Fruit fly (Drosophila melanogaster) whole organism, embryonic: Measurements from ENCODE around the gene Sur-8.

Source experiments
- Abd-B ChIP-seq: fragments of 200-800 bp; sonication (Bioruptor generic); optimal IDR thresholded peaks from 2 replicates; lab custom pipeline; 2018; ENCODE audit warnings: missing biosample characterization, mild to moderate bottlenecking, missing genetic modification characterization, moderate library complexity
- Asciz ChIP-seq: fragments of 200-800 bp; sonication (Bioruptor generic); optimal IDR thresholded peaks from 2 replicates; lab custom pipeline; 2017; ENCODE audit warnings: missing biosample characterization, mild to moderate bottlenecking, missing genetic modification characterization, missing genetic modification reagents
- Bteb2 ChIP-seq: fragments of 200-800 bp; sonication (Bioruptor generic); optimal IDR thresholded peaks from 2 replicates; lab custom pipeline; 2016; ENCODE audit warnings: missing biosample characterization, missing genetic modification characterization
- CG10321 ChIP-seq: fragments of 200-800 bp; sonication (Bioruptor generic); IDR thresholded peaks from 2 replicates; pipeline ENCODE4 v1.3.6; 2022; ENCODE audit warnings: missing biosample characterization, missing genetic modification characterization
- CG10366 ChIP-seq: fragments of 200-800 bp; sonication (Bioruptor generic); IDR thresholded peaks from 2 replicates; pipeline ENCODE4 v1.3.6; 2022; ENCODE audit warnings: missing biosample characterization, missing genetic modification characterization
- CG10565 ChIP-seq: fragments of 200-800 bp; sonication (Bioruptor generic); optimal IDR thresholded peaks from 3 replicates; lab custom pipeline; 2016; ENCODE audit warnings: missing biosample characterization, mild to moderate bottlenecking, missing genetic modification characterization
- CG10654 ChIP-seq: fragments of 200-800 bp; sonication (Bioruptor generic); optimal IDR thresholded peaks from 2 replicates; lab custom pipeline; 2016; ENCODE audit warnings: missing biosample characterization, missing genetic modification characterization
- CG13123 ChIP-seq: fragments of 200-800 bp; sonication (Bioruptor generic); optimal IDR thresholded peaks from 2 replicates; lab custom pipeline; 2016; ENCODE audit warnings: missing biosample characterization, missing genetic modification characterization
- CG14441 ChIP-seq: fragments of 200-800 bp; sonication (Bioruptor generic); IDR thresholded peaks from 2 replicates; pipeline ENCODE4 v1.3.6; 2022; ENCODE audit warnings: missing biosample characterization, missing genetic modification characterization
- CG1602 ChIP-seq: fragments of 200-800 bp; sonication (Bioruptor generic); optimal IDR thresholded peaks from 3 replicates; lab custom pipeline; 2016; ENCODE audit warnings: missing biosample characterization, missing genetic modification characterization
- CG18011 ChIP-seq: fragments of 200-800 bp; sonication (Bioruptor generic); optimal IDR thresholded peaks from 2 replicates; lab custom pipeline; 2017; ENCODE audit warnings: missing biosample characterization, missing genetic modification characterization, mild to moderate bottlenecking, moderate library complexity, missing genotype
- CG31224 ChIP-seq: fragments of 200-800 bp; sonication (Bioruptor generic); IDR thresholded peaks from 2 replicates; pipeline ENCODE4 v1.3.6; 2022; ENCODE audit warnings: missing biosample characterization, missing genetic modification characterization
- CG32767 ChIP-seq: fragments of 200-800 bp; sonication (Bioruptor generic); IDR thresholded peaks from 2 replicates; pipeline ENCODE4 v1.3.6; 2022; ENCODE audit warnings: missing biosample characterization, missing genetic modification characterization
- CG3407 ChIP-seq: fragments of 200-800 bp; sonication (Bioruptor generic); optimal IDR thresholded peaks from 2 replicates; lab custom pipeline; 2018; ENCODE audit warnings: missing biosample characterization, mild to moderate bottlenecking, missing genetic modification characterization
- CG5180 ChIP-seq: fragments of 200-800 bp; sonication (Bioruptor generic); optimal IDR thresholded peaks from 3 replicates; lab custom pipeline; 2017; ENCODE audit warnings: missing biosample characterization, missing genetic modification characterization, mild to moderate bottlenecking, moderate library complexity, missing genetic modification reagents
- CG6254 ChIP-seq: fragments of 200-800 bp; sonication (Bioruptor generic); optimal IDR thresholded peaks from 3 replicates; lab custom pipeline; 2017; ENCODE audit warnings: mild to moderate bottlenecking, missing biosample characterization, missing genetic modification reagents, missing genetic modification characterization
- CG7357 ChIP-seq: fragments of 200-800 bp; sonication (Bioruptor generic); IDR thresholded peaks from 3 replicates; pipeline ENCODE4 v1.3.6; 2022; ENCODE audit warnings: missing biosample characterization, missing genetic modification characterization
- CG7372 ChIP-seq: fragments of 200-800 bp; sonication (Bioruptor generic); IDR thresholded peaks from 2 replicates; pipeline ENCODE4 v1.3.6; 2022; ENCODE audit warnings: missing biosample characterization, missing genetic modification characterization
- CG8089 ChIP-seq: fragments of 200-800 bp; sonication (Bioruptor generic); optimal IDR thresholded peaks from 3 replicates; lab custom pipeline; 2016; ENCODE audit warnings: missing biosample characterization, missing genetic modification characterization
- CG9817 ChIP-seq: fragments of 200-800 bp; sonication (Bioruptor generic); optimal IDR thresholded peaks from 2 replicates; lab custom pipeline; 2018; ENCODE audit warnings: missing biosample characterization, mild to moderate bottlenecking, missing genetic modification characterization, moderate library complexity
- CG9876 ChIP-seq: fragments of 200-800 bp; sonication (Bioruptor generic); optimal IDR thresholded peaks from 2 replicates; lab custom pipeline; 2016; ENCODE audit warnings: missing biosample characterization, missing genetic modification characterization
- Elba2 ChIP-seq: fragments of 200-800 bp; sonication (Bioruptor generic); optimal IDR thresholded peaks from 3 replicates; lab custom pipeline; 2016; ENCODE audit warnings: missing biosample characterization, missing genetic modification characterization
- Gsc ChIP-seq: fragments of 200-800 bp; sonication (Bioruptor generic); IDR thresholded peaks from 2 replicates; pipeline ENCODE4 v1.3.6; 2022; ENCODE audit warnings: missing biosample characterization, missing genetic modification characterization
- Gug ChIP-seq: fragments of 200-800 bp; sonication (Bioruptor generic); IDR thresholded peaks from 4 replicates; pipeline ENCODE4 v1.3.6; 2022; ENCODE audit warnings: missing biosample characterization, missing genetic modification characterization
- Hsf ChIP-seq: fragments of 200-800 bp; sonication (Bioruptor generic); optimal IDR thresholded peaks from 3 replicates; lab custom pipeline; 2016; ENCODE audit warnings: missing biosample characterization, missing genetic modification characterization
- Lpt ChIP-seq: fragments of >200 bp; optimal IDR thresholded peaks from 2 replicates; lab custom pipeline; 2018; ENCODE audit warnings: missing biosample characterization, missing genetic modification characterization
- MTF-1 ChIP-seq: fragments of 200-800 bp; sonication (Bioruptor generic); optimal IDR thresholded peaks from 2 replicates; lab custom pipeline; 2018; ENCODE audit warnings: missing biosample characterization, mild to moderate bottlenecking, missing genetic modification characterization, borderline replicate concordance
- TFAM ChIP-seq: fragments of 200-800 bp; sonication (Bioruptor generic); optimal IDR thresholded peaks from 2 replicates; lab custom pipeline; 2017; ENCODE audit warnings: missing biosample characterization, missing genetic modification characterization, inconsistent platforms
- Taf1 ChIP-seq: fragments of 200-800 bp; sonication (Bioruptor generic); IDR thresholded peaks from 2 replicates; pipeline ENCODE4 v1.3.6; 2022; ENCODE audit warnings: missing biosample characterization, missing genetic modification characterization
- Xbp1 ChIP-seq: fragments of 200-800 bp; sonication (Bioruptor generic); optimal IDR thresholded peaks from 3 replicates; lab custom pipeline; 2016; ENCODE audit warnings: missing biosample characterization, mild to moderate bottlenecking, missing genetic modification characterization
- az2 ChIP-seq: fragments of 200-800 bp; sonication (Bioruptor generic); optimal IDR thresholded peaks from 3 replicates; lab custom pipeline; 2016; ENCODE audit warnings: missing biosample characterization, missing genetic modification characterization
- bbx ChIP-seq: fragments of 200-800 bp; sonication (Bioruptor generic); IDR thresholded peaks from 2 replicates; pipeline ENCODE4 v1.3.6; 2022; ENCODE audit warnings: missing biosample characterization, missing genetic modification characterization; ENCODE audit not compliant: partially characterized antibody
- caup ChIP-seq: fragments of 200-800 bp; sonication (Bioruptor generic); optimal IDR thresholded peaks from 3 replicates; lab custom pipeline; 2017; ENCODE audit warnings: missing biosample characterization, mild to moderate bottlenecking, missing genetic modification characterization, moderate library complexity; ENCODE audit not compliant: severe bottlenecking
- chm ChIP-seq: fragments of 200-800 bp; sonication (Bioruptor generic); IDR thresholded peaks from 2 replicates; pipeline ENCODE4 v1.3.6; 2022; ENCODE audit warnings: missing biosample characterization, missing genetic modification characterization
- chn ChIP-seq: fragments of 200-800 bp; sonication (Bioruptor generic); optimal IDR thresholded peaks from 2 replicates; lab custom pipeline; 2016; ENCODE audit warnings: missing biosample characterization, missing genetic modification characterization
- crp ChIP-seq, 2 experiments: fragments of 200-800 bp; sonication (Bioruptor generic); optimal IDR thresholded peaks; 2 replicates in 1 of 2; 3 replicates in 1 of 2; lab custom pipeline; 2017; ENCODE audit warnings: missing biosample characterization in 2 of 2, missing genetic modification characterization in 2 of 2, mild to moderate bottlenecking in 1 of 2, moderate library complexity in 1 of 2
- en ChIP-seq: fragments of 200-800 bp; sonication (Bioruptor generic); optimal IDR thresholded peaks from 2 replicates; lab custom pipeline; 2016; ENCODE audit warnings: missing biosample characterization, missing genetic modification characterization
- ftz-f1 ChIP-seq: fragments of 200-800 bp; sonication (Bioruptor generic); optimal IDR thresholded peaks from 2 replicates; lab custom pipeline; 2016; ENCODE audit warnings: missing biosample characterization, missing genetic modification characterization
- ham ChIP-seq: fragments of 200-800 bp; sonication (Bioruptor generic); IDR thresholded peaks from 2 replicates; pipeline ENCODE4 v1.3.6; 2022; ENCODE audit warnings: missing biosample characterization, missing genetic modification characterization
- hb ChIP-seq: fragments of 200-800 bp; sonication (Bioruptor generic); IDR thresholded peaks from 3 replicates; pipeline ENCODE4 v1.3.6; 2022; ENCODE audit warnings: missing biosample characterization, missing genetic modification characterization; ENCODE audit not compliant: partially characterized antibody
- lola ChIP-seq, 3 experiments: fragments of >200 bp in 2 of 3; fragments of 200-800 bp in 1 of 3; sonication (Bioruptor generic) in 1 of 3; optimal IDR thresholded peaks; 2 replicates each; lab custom pipeline; 2017 to 2019; ENCODE audit warnings: missing biosample characterization in 3 of 3, missing genetic modification characterization in 3 of 3, mild to moderate bottlenecking in 1 of 3, moderate library complexity in 1 of 3
- oc ChIP-seq: fragments of 200-800 bp; sonication (Bioruptor generic); optimal IDR thresholded peaks from 2 replicates; lab custom pipeline; 2018; ENCODE audit warnings: missing biosample characterization, mild to moderate bottlenecking, missing genetic modification characterization, moderate library complexity
- odd ChIP-seq: fragments of 200-800 bp; sonication (Bioruptor generic); optimal IDR thresholded peaks from 2 replicates; lab custom pipeline; 2017; ENCODE audit warnings: missing biosample characterization, mild to moderate bottlenecking, missing genetic modification characterization
- p53 ChIP-seq: fragments of 200-800 bp; sonication (Bioruptor generic); optimal IDR thresholded peaks from 2 replicates; lab custom pipeline; 2016; ENCODE audit warnings: missing biosample characterization, missing genetic modification characterization
- repo ChIP-seq: fragments of 200-800 bp; sonication (Bioruptor generic); optimal IDR thresholded peaks from 2 replicates; lab custom pipeline; 2016; ENCODE audit warnings: missing biosample characterization, missing genetic modification characterization
- shn ChIP-seq: fragments of 200-800 bp; sonication (Bioruptor generic); optimal IDR thresholded peaks from 3 replicates; lab custom pipeline; 2016; ENCODE audit warnings: missing biosample characterization, missing genetic modification characterization
- vnd ChIP-seq: fragments of 200-800 bp; sonication (Bioruptor generic); IDR thresholded peaks from 3 replicates; pipeline ENCODE4 v1.3.6; 2022; ENCODE audit warnings: missing biosample characterization, missing genetic modification characterization; ENCODE audit not compliant: partially characterized antibody
- yki ChIP-seq: fragments of >200 bp; optimal IDR thresholded peaks from 3 replicates; lab custom pipeline; 2018
- zf30C ChIP-seq: fragments of 200-800 bp; sonication (Bioruptor generic); optimal IDR thresholded peaks from 3 replicates; lab custom pipeline; 2018; ENCODE audit warnings: missing biosample characterization, mild to moderate bottlenecking, missing genetic modification characterization
- zfh1 ChIP-seq: fragments of 200-800 bp; sonication (Bioruptor generic); IDR thresholded peaks from 3 replicates; pipeline ENCODE4 v1.3.6; 2022; ENCODE audit warnings: missing biosample characterization, missing genetic modification characterization

Gene Sur-8

DNA sequence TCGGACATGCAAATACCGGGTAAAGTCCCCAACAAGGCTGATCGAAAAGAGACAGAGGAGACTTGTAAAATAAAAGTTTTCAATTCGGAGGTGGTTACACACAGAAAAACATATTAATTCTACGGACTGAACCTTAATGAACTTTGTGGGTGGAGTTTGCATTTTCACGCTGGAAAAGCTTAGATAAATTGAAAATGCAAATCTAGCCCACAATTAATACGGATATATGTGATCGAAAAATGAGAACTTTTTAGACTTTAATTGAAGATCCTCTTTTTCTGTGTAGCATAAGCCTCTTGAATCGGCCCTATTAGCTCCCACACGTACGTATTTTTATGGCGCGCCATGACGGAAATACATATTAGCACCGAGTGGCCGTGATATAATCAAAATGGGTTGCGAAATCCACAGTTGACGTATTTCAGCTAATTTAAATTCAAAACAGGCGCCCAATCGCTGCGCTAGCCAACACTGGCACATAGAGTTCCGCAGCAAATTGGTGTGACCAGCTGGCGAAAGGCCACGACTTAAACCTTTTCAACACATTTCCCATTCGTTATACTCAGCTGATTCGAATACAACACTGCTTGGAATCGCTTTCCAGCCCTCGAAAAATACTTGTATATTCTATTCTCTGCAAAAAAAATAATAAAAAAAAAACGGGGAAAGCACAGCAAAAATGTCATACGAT, 16.8 kb downstream of the Sur-8 start (continued):
- TF ChIP-seq TFAM (GFP tag; lab: Kevin White, UChicago) (no peak), en (GFP tag; lab: Kevin White, UChicago) (no peak), CG18011 (GFP tag; lab: Kevin White, UChicago) (peak; percentile 23), Gug (GFP tag; lab: Robert Waterston, UW) (no peak; the same call in 3 of the 4 replicates), Lpt (no peak), ftz-f1 (GFP tag; lab: Kevin White, UChicago) (peak; percentile 81), Elba2 (GFP tag; lab: Kevin White, UChicago) (peak; percentile 34), Gsc (GFP tag; lab: Robert Waterston, UW) (no peak), chn (GFP tag; lab: Kevin White, UChicago) (peak; percentile 66), ham (GFP tag; lab: Robert Waterston, UW) (peak; percentile 51), Xbp1 (peak; percentile 76), az2 (GFP tag; lab: Kevin White, UChicago) (peak; percentile 20), odd (GFP tag; lab: Kevin White, UChicago) (peak; percentile 56), CG14441 (peak; percentile 63), repo (peak; percentile 58), CG31224 (GFP tag; lab: Robert Waterston, UW) (no peak), zfh1 (GFP tag; lab: Robert Waterston, UW) (peak; percentile 78), Abd-B (GFP tag; lab: Kevin White, UChicago) (no peak), CG10321 (GFP tag; lab: Robert Waterston, UW) (0 out of 2 replicates have a peak, but pooled peaks have one; percentile 7), CG10654 (GFP tag; lab: Kevin White, UChicago) (peak; percentile 10), CG7357 (GFP tag; lab: Robert Waterston, UW) (no peak), shn (peak; percentile 22), Taf1 (no peak), Asciz (GFP tag; lab: Kevin White, UChicago) (peak; percentile 3), hb (GFP tag; lab: Robert Waterston, UW) (no peak), yki (lab: Kevin White, UChicago) (no peak), Hsf (GFP tag; lab: Kevin White, UChicago) (peak; percentile 52), CG13123 (GFP tag; lab: Kevin White, UChicago) (no peak), MTF-1 (GFP tag; lab: Kevin White, UChicago) (no peak), Bteb2 (GFP tag; lab: Kevin White, UChicago) (peak; percentile 60), CG5180 (GFP tag; lab: Kevin White, UChicago) (peak; percentile 27), CG6254 (GFP tag; lab: Kevin White, UChicago) (no peak), CG3407 (GFP tag; lab: Kevin White, UChicago) (no peak), oc (tag; lab: Kevin White, UChicago) (no peak), caup (GFP tag; lab: Kevin White, UChicago) (peak; percentile 81), zf30C (no peak), CG10565 (GFP tag; lab: Kevin White, UChicago) (no peak), CG1602 (GFP tag; lab: Kevin White, UChicago) (no peak), CG7372 (GFP tag; lab: Robert Waterston, UW) (peak; percentile 31; the same call in 1 of the 2 replicates), bbx (GFP tag; lab: Robert Waterston, UW) (peak; percentile 29; the same call in 1 of the 2 replicates), crp (GFP tag; optimal IDR thresholded peaks at IDR 0.05; lab: Kevin White, UChicago) (peak; percentile 91 to 99), CG10366 (GFP tag; lab: Robert Waterston, UW) (peak; percentile 46; the same call in 1 of the 2 replicates), lola (GFP tag; optimal IDR thresholded peaks at IDR 0.05; lab: Kevin White, UChicago) (no peak), CG9876 (GFP tag; lab: Kevin White, UChicago) (no peak), p53 (GFP tag; lab: Kevin White, UChicago) (peak; percentile 40), CG32767 (GFP tag; lab: Robert Waterston, UW) (peak; percentile 84), vnd (GFP tag; lab: Robert Waterston, UW) (no peak), chm (GFP tag; lab: Robert Waterston, UW) (no peak; the same call in 1 of the 2 replicates), CG9817 (tag; lab: Kevin White, UChicago) (peak; percentile 38), CG8089 (GFP tag; lab: Kevin White, UChicago) (peak; percentile 16)
